Fruit fly (Drosophila melanogaster) whole organism, pupa: ENCODE data around the gene pira.

ENCODE experiments used
- CG14655 ChIP-seq: fragments of 200-800 bp; sonication (Bioruptor generic); optimal IDR thresholded peaks from 3 replicates; lab custom pipeline; 2017; ENCODE audit warnings: mild to moderate bottlenecking, missing biosample characterization, missing genetic modification reagents, missing genetic modification characterization
- CG17806 ChIP-seq: fragments of 200-800 bp; sonication (Bioruptor generic); optimal IDR thresholded peaks from 2 replicates; lab custom pipeline; 2018; ENCODE audit warnings: missing biosample characterization, mild to moderate bottlenecking, missing genetic modification characterization, moderate library complexity
- CG32121 ChIP-seq: fragments of 200-800 bp; sonication (Bioruptor generic); IDR thresholded peaks from 2 replicates; pipeline ENCODE4 v1.3.6; 2022; ENCODE audit warnings: missing biosample characterization, missing genetic modification characterization
- fd96Ca ChIP-seq: fragments of 200-800 bp; sonication (Bioruptor generic); IDR thresholded peaks from 3 replicates; pipeline ENCODE4 v1.3.6; 2022; ENCODE audit warnings: missing biosample characterization, missing genetic modification characterization
- gl ChIP-seq: fragments of 200-800 bp; sonication (Bioruptor generic); optimal IDR thresholded peaks from 2 replicates; lab custom pipeline; 2018; ENCODE audit warnings: missing biosample characterization, mild to moderate bottlenecking, missing genetic modification characterization

- TF ChIP-seq fd96Ca (GFP tag; lab: Robert Waterston, UW): no peak
- no peak for TF ChIP-seq gl (tag; lab: Kevin White, UChicago)
- TF ChIP-seq CG17806: no peak
- TF ChIP-seq CG32121: no peak
- TF ChIP-seq CG14655 (GFP tag; lab: Kevin White, UChicago): no peak
Measured at dm6 chrX:12765736-12766135, 2.3 kb upstream of the pira start.
